Worm (Caenorhabditis elegans): Measurements from ENCODE around the gene srbc-17.

srbc-17 gene

DNA sequence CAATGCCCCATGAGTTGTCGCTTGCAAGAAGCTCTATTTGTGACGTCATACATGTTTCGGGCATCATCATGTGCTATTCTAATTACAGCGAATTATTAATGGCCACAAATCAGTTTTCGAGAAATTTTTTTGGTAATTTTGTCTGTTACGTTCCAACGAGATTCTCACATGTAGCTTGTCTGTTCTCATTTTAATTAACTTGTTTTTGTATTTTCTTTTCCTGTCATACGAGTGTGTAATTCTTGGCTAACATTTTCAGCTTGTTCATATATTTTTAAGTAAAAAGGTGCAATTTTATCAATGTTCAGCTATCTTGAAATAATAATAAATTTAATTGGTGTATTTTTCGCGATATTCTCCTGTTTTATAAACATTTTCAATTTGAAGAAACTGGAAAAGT, 22.3 kb upstream of the srbc-17 start, which contains the start of gene srbc-21:
srbc-21 (plus strand) TSS at position 301 of the 400 bp plus-strand sequence.
- TF ChIP-seq nhr-67 (tag; optimal IDR thresholded peaks at IDR 0.05) = no peak
- no peak for TF ChIP-seq jun-1 (tag; optimal IDR thresholded peaks at IDR 0.05)
- no peak for TF ChIP-seq ztf-11 (tag; optimal IDR thresholded peaks at IDR 0.05)
- TF ChIP-seq fkh-10 (GFP tag; optimal IDR thresholded peaks at IDR 0.05) = no peak
- no peak for TF ChIP-seq eor-1 (tag; optimal IDR thresholded peaks at IDR 0.05)
- TF ChIP-seq nhr-237 (tag; optimal IDR thresholded peaks at IDR 0.05) = no peak
- TF ChIP-seq ceh-9 (tag; optimal IDR thresholded peaks at IDR 0.05) = no peak
- no peak for TF ChIP-seq elt-2 (tag; optimal IDR thresholded peaks at IDR 0.05)
- no peak for TF ChIP-seq elt-1 (tag; optimal IDR thresholded peaks at IDR 0.05)
- no peak for TF ChIP-seq nhr-25 (tag; optimal IDR thresholded peaks at IDR 0.05)
- no peak for TF ChIP-seq fkh-2 (tag; optimal IDR thresholded peaks at IDR 0.05)
- no peak for TF ChIP-seq nhr-11 (tag; optimal IDR thresholded peaks at IDR 0.05)
- no peak for TF ChIP-seq lin-15B (tag; optimal IDR thresholded peaks at IDR 0.05)
- TF ChIP-seq nhr-76 (tag; optimal IDR thresholded peaks at IDR 0.05) = no peak
- TF ChIP-seq skn-1 (tag; optimal IDR thresholded peaks at IDR 0.05) = no peak
- no peak for TF ChIP-seq mdl-1 (tag; optimal IDR thresholded peaks at IDR 0.05)
- TF ChIP-seq tbx-2 (tag; optimal IDR thresholded peaks at IDR 0.05) = no peak

- TF ChIP-seq ztf-4 (tag; optimal IDR thresholded peaks at IDR 0.05) = no peak
- TF ChIP-seq snpc-4 (tag; optimal IDR thresholded peaks at IDR 0.05) = no peak
- no peak for TF ChIP-seq fos-1 (tag; optimal IDR thresholded peaks at IDR 0.05)
- no peak for TF ChIP-seq ZK546.5 (tag; optimal IDR thresholded peaks at IDR 0.05)
- TF ChIP-seq elt-1 (tag; optimal IDR thresholded peaks at IDR 0.05) = no peak
- TF ChIP-seq ceh-9 (tag; optimal IDR thresholded peaks at IDR 0.05) = no peak
- no peak for TF ChIP-seq elt-3 (tag; optimal IDR thresholded peaks at IDR 0.05)
- no peak for TF ChIP-seq unc-39 (tag; optimal IDR thresholded peaks at IDR 0.05)
- TF ChIP-seq lsy-12 (tag; optimal IDR thresholded peaks at IDR 0.05) = no peak
- no peak for TF ChIP-seq ceh-16 (tag; optimal IDR thresholded peaks at IDR 0.05)
- TF ChIP-seq fkh-10 (GFP tag; optimal IDR thresholded peaks at IDR 0.05) = no peak
- no peak for TF ChIP-seq elt-2 (tag; optimal IDR thresholded peaks at IDR 0.05)
- no peak for TF ChIP-seq mml-1 (tag; optimal IDR thresholded peaks at IDR 0.05)
- TF ChIP-seq nhr-11 (tag; optimal IDR thresholded peaks at IDR 0.05) = no peak
- no peak for TF ChIP-seq egl-27 (tag; optimal IDR thresholded peaks at IDR 0.05)
Observed at ce11 chrV:2156830-2157229, 20.7 kb upstream of the srbc-17 start, which contains the start of gene srbc-22. srbc-22 (plus strand) TSS chrV:2157130.

DNA sequence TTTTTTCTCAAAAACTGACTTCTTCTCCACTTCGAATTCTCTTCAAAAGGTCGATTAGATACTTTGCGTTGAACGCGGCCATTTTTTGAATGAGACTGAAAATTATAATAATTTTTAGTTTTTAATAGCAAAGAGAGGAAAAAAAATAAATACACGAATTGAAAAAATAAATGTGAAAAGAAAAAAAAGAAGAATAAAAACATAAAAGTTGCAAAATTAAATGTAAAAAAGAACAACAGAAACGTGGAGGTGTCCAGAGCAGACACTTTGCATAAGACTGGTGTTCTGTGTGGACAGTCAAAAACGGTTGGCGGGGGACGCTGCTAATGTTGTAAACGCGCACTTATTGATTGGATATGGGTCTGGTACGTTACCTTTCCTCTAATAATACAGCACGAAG, 18.2 kb upstream of the srbc-17 start, which contains the start of gene C45H4.14:
C45H4.14 (minus strand) TSS at position 101 of the 400 bp plus-strand sequence.
- TF ChIP-seq fos-1 (tag; optimal IDR thresholded peaks at IDR 0.05) (no peak), ceh-16 (tag; optimal IDR thresholded peaks at IDR 0.05) (no peak), sea-2 (GFP tag; optimal IDR thresholded peaks at IDR 0.05) (no peak), nhr-67 (tag; optimal IDR thresholded peaks at IDR 0.05) (no peak), pha-4 (tag; optimal IDR thresholded peaks at IDR 0.05) (no peak), ztf-4 (tag; optimal IDR thresholded peaks at IDR 0.05) (no peak)

DNA sequence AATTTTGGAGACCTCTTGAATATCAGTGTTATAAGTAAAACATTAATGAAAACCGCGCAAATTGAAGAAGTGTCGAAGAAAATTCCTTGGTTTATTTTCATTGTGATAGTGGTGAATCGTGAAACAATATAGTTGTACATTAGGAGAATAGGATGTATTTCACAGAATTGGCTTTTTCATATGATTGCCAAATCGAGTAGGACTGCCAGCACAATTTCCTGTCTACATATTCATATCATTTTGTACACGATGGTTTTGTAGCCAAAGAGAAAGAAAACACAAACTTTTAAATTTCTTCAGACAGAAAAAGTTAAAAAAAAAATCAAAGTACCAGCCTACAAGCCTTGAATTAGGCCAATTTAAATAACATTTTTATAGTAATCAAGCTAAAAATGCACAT, 13.8 kb upstream of the srbc-17 start, which contains the start of gene str-255:
str-255 (minus strand) TSS at position 101 of the 400 bp plus-strand sequence.
- no peak for TF ChIP-seq jun-1 (tag; optimal IDR thresholded peaks at IDR 0.05)
- TF ChIP-seq egl-27 (tag; optimal IDR thresholded peaks at IDR 0.05) = no peak
- no peak for TF ChIP-seq eor-1 (tag; optimal IDR thresholded peaks at IDR 0.05)
- no peak for TF ChIP-seq ZK546.5 (tag; optimal IDR thresholded peaks at IDR 0.05)
- TF ChIP-seq nhr-237 (tag; optimal IDR thresholded peaks at IDR 0.05) = no peak

DNA sequence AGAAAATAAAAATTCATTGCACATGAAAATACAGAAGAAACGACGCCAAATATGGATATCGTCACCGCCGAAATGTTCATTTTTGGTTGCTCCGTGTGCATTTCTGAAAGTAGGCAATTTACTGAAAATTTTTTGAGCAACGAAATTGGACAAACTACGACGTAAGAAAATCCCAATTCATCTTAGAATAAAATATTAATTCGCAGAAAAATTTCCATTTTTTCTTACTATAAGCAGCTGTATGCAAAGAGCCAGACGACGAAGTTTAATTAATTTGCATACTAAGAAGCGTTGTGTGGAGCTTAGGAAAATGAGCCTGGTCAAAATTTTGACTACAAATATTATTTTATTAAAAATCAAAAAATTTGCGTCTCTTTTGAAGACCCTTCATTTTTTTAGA, 10.8 kb upstream of the srbc-17 start, which contains the start of gene srbc-19:
srbc-19 (minus strand) TSS at position 101 of the 400 bp plus-strand sequence.
- TF ChIP-seq sea-2 (GFP tag; optimal IDR thresholded peaks at IDR 0.05) (no peak), nhr-43 (tag; optimal IDR thresholded peaks at IDR 0.05; ENCODE audit: poor library complexity, severe bottlenecking) (no peak), nhr-11 (tag; optimal IDR thresholded peaks at IDR 0.05) (no peak), lin-39 (tag; optimal IDR thresholded peaks at IDR 0.05) (no peak)

ce11 chrV:2174465-2174864, 3.0 kb upstream of the srbc-17 start:
- no peak for TF ChIP-seq egl-5 (tag; optimal IDR thresholded peaks at IDR 0.05)
- TF ChIP-seq unc-39 (tag; optimal IDR thresholded peaks at IDR 0.05) = no peak
- TF ChIP-seq lin-39 (tag; optimal IDR thresholded peaks at IDR 0.05) = no peak
- no peak for TF ChIP-seq nhr-23 (tag; optimal IDR thresholded peaks at IDR 0.05)
- TF ChIP-seq lin-15B (tag; optimal IDR thresholded peaks at IDR 0.05) = no peak
- TF ChIP-seq nhr-43 (tag; optimal IDR thresholded peaks at IDR 0.05; ENCODE audit: poor library complexity, severe bottlenecking) = no peak
- TF ChIP-seq ztf-11 (tag; optimal IDR thresholded peaks at IDR 0.05) = no peak
- no peak for TF ChIP-seq ceh-16 (tag; optimal IDR thresholded peaks at IDR 0.05)
- TF ChIP-seq fos-1 (tag; optimal IDR thresholded peaks at IDR 0.05) = no peak
- TF ChIP-seq fkh-10 (GFP tag; optimal IDR thresholded peaks at IDR 0.05) = no peak
- no peak for TF ChIP-seq ztf-4 (tag; optimal IDR thresholded peaks at IDR 0.05)
- no peak for TF ChIP-seq nhr-11 (tag; optimal IDR thresholded peaks at IDR 0.05)
- no peak for TF ChIP-seq elt-1 (tag; optimal IDR thresholded peaks at IDR 0.05)
- no peak for TF ChIP-seq hmg-11 (tag; optimal IDR thresholded peaks at IDR 0.05)
- TF ChIP-seq skn-1 (tag; optimal IDR thresholded peaks at IDR 0.05) = no peak
- TF ChIP-seq tbx-2 (tag; optimal IDR thresholded peaks at IDR 0.05) = no peak
- no peak for TF ChIP-seq aly-2 (tag; optimal IDR thresholded peaks at IDR 0.05)
